Worm (Caenorhabditis elegans): ENCODE data around the gene T06A10.107.
"Not testable (repeated sequence)": the region's sequence is repeated elsewhere in the genome, so short reads cannot be mapped to it uniquely, and the experiment has no call there.

T06A10.107 gene

DNA sequence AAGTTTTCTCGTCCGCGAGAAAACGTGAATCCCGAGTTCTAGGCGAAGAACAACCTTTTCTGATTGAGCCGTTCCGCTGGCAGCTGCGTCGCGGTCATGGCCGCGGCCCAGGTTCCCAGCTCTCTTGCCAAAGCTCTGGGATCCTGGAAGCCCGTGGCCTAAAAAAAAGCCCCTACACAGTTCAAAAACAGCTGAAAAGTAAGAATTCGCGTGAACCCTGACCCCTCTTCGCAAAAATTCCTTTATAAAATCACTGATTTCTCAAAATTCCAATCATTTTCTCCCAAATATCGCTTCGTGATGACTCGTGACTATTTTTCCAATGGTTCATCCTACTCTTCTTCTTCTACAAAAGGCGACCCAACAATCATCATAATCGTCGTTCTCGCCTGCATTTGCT lies at the start of gene T06A10.107:
Gene T06A10.107, plus strand, starts transcription at position 301 of the 400 bp plus-strand sequence.
- TF ChIP-seq nhr-120 (GFP tag; IDR thresholded peaks at IDR 0.05) (no peak), fkh-3 (tag; optimal IDR thresholded peaks at IDR 0.05) (no peak), F37B4.10 (GFP tag; IDR thresholded peaks at IDR 0.05) (no peak), madf-6 (GFP tag; IDR thresholded peaks at IDR 0.05) (no peak), nfya-2 (GFP tag; IDR thresholded peaks at IDR 0.05) (no peak), Y95B8A.8 (GFP tag; IDR thresholded peaks at IDR 0.05) (no peak), ztf-18 (tag; optimal IDR thresholded peaks at IDR 0.05) (no peak), lin-35 (GFP tag; optimal IDR thresholded peaks at IDR 0.05) (no peak), B0261.1 (tag; optimal IDR thresholded peaks at IDR 0.05) (no peak), zfh-2 (GFP tag; conservative IDR thresholded peaks at IDR 0.05) (0 out of 2 replicates have a peak, but pooled peaks have one; percentile 39), efl-1 (GFP tag; optimal IDR thresholded peaks at IDR 0.05) (no peak), ceh-27 (GFP tag; optimal IDR thresholded peaks at IDR 0.05) (no peak), atf-7 (tag; optimal IDR thresholded peaks at IDR 0.05) (no peak), K11D2.4 (GFP tag; IDR thresholded peaks at IDR 0.05) (no peak), madf-8 (GFP tag; conservative IDR thresholded peaks at IDR 0.05) (no peak), rcor-1 (GFP tag; IDR thresholded peaks at IDR 0.05) (no peak), ceh-58 (GFP tag; IDR thresholded peaks at IDR 0.05) (peak; percentile 28; the same call in 1 of the 2 replicates), dox-1 (GFP tag; IDR thresholded peaks at IDR 0.05) (no peak), unc-130 (GFP tag; optimal IDR thresholded peaks at IDR 0.05) (no peak), snpc-4 (GFP tag; optimal IDR thresholded peaks at IDR 0.05) (no peak), snpc-4 (tag; optimal IDR thresholded peaks at IDR 0.05) (peak in 1 of 4 experiments; percentile 25)

DNA sequence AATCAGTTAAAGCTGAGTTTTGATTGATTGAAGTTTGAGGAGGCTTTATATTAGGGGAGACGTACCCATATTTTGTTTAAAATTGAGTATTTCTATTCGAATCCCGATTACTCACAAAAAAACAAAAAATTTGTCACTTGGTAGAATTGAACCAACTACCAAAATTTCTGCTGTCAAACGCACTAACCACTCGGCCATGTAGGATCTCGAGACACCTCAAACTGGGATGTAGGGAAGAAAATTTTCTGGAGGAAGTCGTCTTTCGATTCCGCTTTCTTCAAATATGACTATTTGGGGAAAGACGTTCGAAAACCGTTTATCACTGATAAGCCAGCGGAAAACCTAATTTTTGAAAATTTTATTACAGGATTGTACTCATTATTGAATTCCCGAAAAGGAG lies 48.8 kb upstream of the T06A10.107 start:
- TF ChIP-seq rpc-1 (optimal IDR thresholded peaks at IDR 0.05) (peak; percentile 34), rpc-1 (tag; optimal IDR thresholded peaks at IDR 0.05) (peak; percentile 62), ztf-25 (GFP tag; IDR thresholded peaks at IDR 0.05) (0 out of 2 replicates have a peak, but pooled peaks have one; percentile 49), hmg-1.2 (GFP tag; IDR thresholded peaks at IDR 0.05) (peak; percentile 38; the same call in 1 of the 2 replicates), B0261.1 (tag; optimal IDR thresholded peaks at IDR 0.05) (peak; percentile 51), snpc-4 (tag; optimal IDR thresholded peaks at IDR 0.05) (peak in 2 of 4 experiments; percentile 78 to 89), attf-6 (GFP tag; IDR thresholded peaks at IDR 0.05) (peak; percentile 94), D2030.7 (GFP tag; IDR thresholded peaks at IDR 0.05) (0 out of 2 replicates have a peak, but pooled peaks have one; percentile 25), tbp1 (GFP tag; optimal IDR thresholded peaks at IDR 0.05) (peak; percentile 86)
- not testable (repeated sequence) for TF ChIP-seq snpc-4 (GFP tag; optimal IDR thresholded peaks at IDR 0.05)

DNA sequence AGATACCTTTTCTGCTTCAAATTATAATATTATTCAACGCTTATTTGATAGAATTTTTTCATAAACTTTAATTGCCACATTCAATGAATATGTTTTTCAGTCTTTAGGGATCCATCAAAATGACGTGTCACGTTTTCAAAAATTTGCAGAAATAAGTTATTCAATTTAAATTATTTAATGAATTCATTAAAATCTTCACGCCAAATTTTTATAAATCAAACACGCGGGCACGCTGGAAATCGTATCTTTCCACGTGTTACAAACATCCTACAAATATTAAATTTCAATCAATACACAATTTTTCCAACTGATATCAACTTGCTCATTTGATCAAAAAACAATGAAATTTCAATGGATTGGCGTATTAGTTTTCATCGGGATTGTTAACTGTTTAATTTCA lies 44.8 kb upstream of the T06A10.107 start, which contains the start of gene Y116A8A.4:
Gene Y116A8A.4, plus strand, starts transcription at position 301 of the 400 bp plus-strand sequence.
- no peak for TF ChIP-seq ceh-91 (GFP tag; IDR thresholded peaks at IDR 0.05)
- no peak for TF ChIP-seq mel-28 (tag; optimal IDR thresholded peaks at IDR 0.05; ENCODE audit: borderline replicate concordance)
- TF ChIP-seq mcd-1 (GFP tag; IDR thresholded peaks at IDR 0.05), result no peak
- TF ChIP-seq T26A5.8 (tag; optimal IDR thresholded peaks at IDR 0.05), result no peak
- no peak for TF ChIP-seq repo-1 (tag; optimal IDR thresholded peaks at IDR 0.05)
- no peak for TF ChIP-seq K11D2.4 (GFP tag; IDR thresholded peaks at IDR 0.05)
- TF ChIP-seq nhr-90 (tag; optimal IDR thresholded peaks at IDR 0.05), result no peak
- TF ChIP-seq C17E4.6 (GFP tag; IDR thresholded peaks at IDR 0.05), result no peak
- TF ChIP-seq dpff-1 (tag; optimal IDR thresholded peaks at IDR 0.05), result no peak
- no peak for TF ChIP-seq F55B11.4 (tag; optimal IDR thresholded peaks at IDR 0.05; ENCODE audit: borderline replicate concordance, insufficient read depth)
- TF ChIP-seq F57C9.4 (tag; optimal IDR thresholded peaks at IDR 0.05), result no peak
- TF ChIP-seq ztf-22 (GFP tag; optimal IDR thresholded peaks at IDR 0.05), result no peak
- TF ChIP-seq ztf-3 (GFP tag; optimal IDR thresholded peaks at IDR 0.05), result no peak
